Worm (Caenorhabditis elegans) whole organism, L1 larva: ENCODE measurements around the gene F53H1.4.

Experiments
- aly-2 ChIP-seq: fragments of 150-350 bp; optimal IDR thresholded peaks from 2 replicates; lab custom pipeline; 2014; ENCODE audit warnings: missing biosample characterization, missing genetic modification characterization
- dpl-1 ChIP-seq, 3 experiments: fragments of 150-350 bp in 2 of 3; sonication (generic microtip) in 1 of 3; optimal IDR thresholded peaks; 2 replicates each; lab custom pipeline; 2014 to 2017; ENCODE audit warnings: missing biosample characterization in 3 of 3, missing genetic modification characterization in 3 of 3, missing genetic modification reagents in 3 of 3
- lsy-2 ChIP-seq, 2 experiments: fragments of 150-350 bp; optimal IDR thresholded peaks; 2 replicates each; lab custom pipeline; 2014; ENCODE audit warnings: missing biosample characterization in 2 of 2, missing genetic modification characterization in 2 of 2
- mab-9 ChIP-seq: fragments of 200-800 bp; sonication (Bioruptor generic); IDR thresholded peaks from 2 replicates; pipeline ENCODE4 v1.3.6; 2022; ENCODE audit warnings: missing genetic modification reagents, missing genetic modification characterization, missing compliant biosample characterization
- nhr-237 ChIP-seq: fragments of 150-350 bp; optimal IDR thresholded peaks from 2 replicates; lab custom pipeline; 2014; ENCODE audit warnings: missing biosample characterization, missing genetic modification characterization
- nhr-77 ChIP-seq: fragments of 150-350 bp; optimal IDR thresholded peaks from 2 replicates; lab custom pipeline; 2014; ENCODE audit warnings: missing biosample characterization, missing genetic modification characterization
- skn-1 ChIP-seq: fragments of 150-350 bp; optimal IDR thresholded peaks from 2 replicates; lab custom pipeline; 2014; ENCODE audit warnings: missing biosample characterization, missing genetic modification characterization
- unc-130 ChIP-seq: fragments of 150-350 bp; optimal IDR thresholded peaks from 2 replicates; lab custom pipeline; 2017; ENCODE audit warnings: missing biosample characterization, missing genetic modification characterization, inconsistent platforms
- unc-62 ChIP-seq: fragments of 150-350 bp; optimal IDR thresholded peaks from 2 replicates; lab custom pipeline; 2014; ENCODE audit warnings: missing biosample characterization, missing genetic modification reagents, missing genetic modification characterization
- vab-15 ChIP-seq: sonication (generic microtip); optimal IDR thresholded peaks from 2 replicates; lab custom pipeline; 2017; ENCODE audit warnings: missing genotype, mild to moderate bottlenecking, missing genetic modification characterization, missing compliant biosample characterization

DNA sequence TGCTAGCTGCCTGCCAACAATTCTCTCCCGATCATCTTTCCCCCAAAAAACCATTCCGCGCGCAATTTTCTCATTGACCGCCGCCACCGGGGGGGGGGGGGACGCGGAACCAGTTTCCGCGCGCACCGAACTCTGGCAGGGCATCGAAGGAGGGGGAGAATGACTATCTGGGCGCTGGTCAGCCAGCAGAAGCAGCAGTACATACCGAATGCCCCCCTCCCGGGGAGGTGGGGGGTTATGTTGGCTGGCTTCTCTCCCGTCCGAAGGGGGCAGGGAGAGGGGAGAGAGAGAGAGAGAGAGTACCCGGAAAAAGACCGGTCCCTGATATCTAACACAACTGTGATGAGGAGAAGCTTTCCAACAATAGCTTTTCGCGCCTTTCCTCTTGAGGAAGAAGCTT is 67.7 kb downstream of the F53H1.4 start:
- TF ChIP-seq aly-2 (tag; lab: Kevin White, UChicago) (no peak), unc-130 (tag; lab: Kevin White, UChicago) (no peak), lsy-2 (tag; optimal IDR thresholded peaks at IDR 0.05; lab: Kevin White, UChicago) (no peak), vab-15 (tag; lab: Kevin White, UChicago) (no peak), unc-62 (no peak), nhr-237 (tag; lab: Kevin White, UChicago) (no peak), nhr-77 (no peak), mab-9 (GFP tag; lab: Robert Waterston, UW) (no peak), dpl-1 (GFP tag; optimal IDR thresholded peaks at IDR 0.05; lab: Kevin White, UChicago) (no peak), skn-1 (no peak)
